Fruit fly (Drosophila melanogaster): Measurements from ENCODE around the gene ERR.

The ERR gene

dm6 chr3L:8197779-8198279, 11.4 kb upstream of the ERR start, which contains the start of the genes UbcE2M and Dhps:
TSS of gene UbcE2M (minus strand) at chr3L:8197987.
TSS of gene Dhps (plus strand) at chr3L:8198207.
- TF ChIP-seq CG32532 (GFP tag; IDR thresholded peaks at IDR 0.05) (peak; percentile 74), Bdp1 (GFP tag; optimal IDR thresholded peaks at IDR 0.05) (no peak), CG15479 (GFP tag; optimal IDR thresholded peaks at IDR 0.05) (no peak), NC2β (GFP tag; optimal IDR thresholded peaks at IDR 0.05) (peak; percentile 0), Max (GFP tag; optimal IDR thresholded peaks at IDR 0.05) (peak; percentile 73), Myb (GFP tag; optimal IDR thresholded peaks at IDR 0.05) (peak; percentile 66), Optix (GFP tag; IDR thresholded peaks at IDR 0.05) (peak; percentile 55; the same call in 1 of the 3 replicates), CG7963 (GFP tag; IDR thresholded peaks at IDR 0.05; ENCODE audit: partially characterized antibody) (peak; percentile 63; the same call in 2 of the 3 replicates), CG5180 (GFP tag; optimal IDR thresholded peaks at IDR 0.05) (no peak), org-1 (GFP tag; optimal IDR thresholded peaks at IDR 0.05) (no peak), CG9797 (GFP tag; optimal IDR thresholded peaks at IDR 0.05) (peak; percentile 23), btn (GFP tag; optimal IDR thresholded peaks at IDR 0.05) (no peak), BEAF-32 (GFP tag; optimal IDR thresholded peaks at IDR 0.05) (peak; percentile 80), CG12659 (GFP tag; optimal IDR thresholded peaks at IDR 0.05) (peak; percentile 87), CG10147 (GFP tag; optimal IDR thresholded peaks at IDR 0.05) (peak; percentile 79), gcm (GFP tag; optimal IDR thresholded peaks at IDR 0.05) (no peak), Opbp (GFP tag; IDR thresholded peaks at IDR 0.05; ENCODE audit: partially characterized antibody) (peak; percentile 76; the same call in 2 of the 3 replicates), mam (GFP tag; optimal IDR thresholded peaks at IDR 0.05) (peak; percentile 73), aop (GFP tag; IDR thresholded peaks at IDR 0.05) (no peak), cg (GFP tag; optimal IDR thresholded peaks at IDR 0.05) (no peak), zfh2 (GFP tag; optimal IDR thresholded peaks at IDR 0.05) (peak; percentile 80), CG4360 (GFP tag; IDR thresholded peaks at IDR 0.05) (no peak), stc (GFP tag; IDR thresholded peaks at IDR 0.05) (no peak), fd96Cb (tag; optimal IDR thresholded peaks at IDR 0.05) (peak; percentile 72), sim (GFP tag; IDR thresholded peaks at IDR 0.05) (no peak), jumu (GFP tag; optimal IDR thresholded peaks at IDR 0.05) (peak; percentile 43), CG7928 (GFP tag; optimal IDR thresholded peaks at IDR 0.05) (peak; percentile 91), CG3065 (GFP tag; optimal IDR thresholded peaks at IDR 0.05) (peak; percentile 10), fd3F (GFP tag; optimal IDR thresholded peaks at IDR 0.05) (peak; percentile 68), sob (GFP tag; IDR thresholded peaks at IDR 0.05) (peak; percentile 73), sisA (GFP tag; IDR thresholded peaks at IDR 0.05) (peak; percentile 65), CG6654 (GFP tag; optimal IDR thresholded peaks at IDR 0.05) (peak; percentile 3), Deaf1 (tag; optimal IDR thresholded peaks at IDR 0.05) (no peak), CG34422 (GFP tag; IDR thresholded peaks at IDR 0.05) (peak; percentile 35; the same call in 1 of the 3 replicates), CG2712 (tag; optimal IDR thresholded peaks at IDR 0.05) (peak; percentile 75), Fer3 (tag; optimal IDR thresholded peaks at IDR 0.05) (peak; percentile 76), peb (GFP tag; IDR thresholded peaks at IDR 0.05) (peak; percentile 43; the same call in 1 of the 2 replicates), Doc2 (GFP tag; IDR thresholded peaks at IDR 0.05) (no peak), CG11093 (GFP tag; IDR thresholded peaks at IDR 0.05) (peak; percentile 56; the same call in 1 of the 3 replicates), CG33557 (GFP tag; optimal IDR thresholded peaks at IDR 0.05) (peak; percentile 66), Xbp1 (GFP tag; optimal IDR thresholded peaks at IDR 0.05) (peak; percentile 77), CG42726 (GFP tag; IDR thresholded peaks at IDR 0.05; ENCODE audit: partially characterized antibody) (peak; percentile 53), CG32767 (GFP tag; IDR thresholded peaks at IDR 0.05) (no peak), mirr (GFP tag; optimal IDR thresholded peaks at IDR 0.05) (no peak), pzg (GFP tag; optimal IDR thresholded peaks at IDR 0.05) (peak; percentile 55), cato (GFP tag; optimal IDR thresholded peaks at IDR 0.05; ENCODE audit: borderline replicate concordance) (peak; percentile 37), tup (GFP tag; optimal IDR thresholded peaks at IDR 0.05) (peak; percentile 2), CG2875 (GFP tag; optimal IDR thresholded peaks at IDR 0.05) (no peak), B-H1 (GFP tag; IDR thresholded peaks at IDR 0.05) (peak; percentile 33; the same call in 1 of the 3 replicates), ab (GFP tag; optimal IDR thresholded peaks at IDR 0.05) (no peak)

Measured in whole organism, embryonic.